Worm (Caenorhabditis elegans) whole organism, young adult: ENCODE results near the gene clec-26.

Experiments
- B0019.2 ChIP-seq: fragments of 200-800 bp; sonication (Bioruptor generic); conservative IDR thresholded peaks from 2 replicates; pipeline ENCODE4 v1.3.6; 2022; ENCODE audit warnings: missing genetic modification reagents, missing genetic modification characterization, missing compliant biosample characterization
- B0261.1 ChIP-seq: sonication (generic microtip); optimal IDR thresholded peaks from 2 replicates; lab custom pipeline; 2016; ENCODE audit warnings: mild to moderate bottlenecking, missing genetic modification characterization, moderate library complexity, missing compliant biosample characterization
- F10E7.11 ChIP-seq: sonication (generic microtip); optimal IDR thresholded peaks from 2 replicates; lab custom pipeline; 2017; ENCODE audit warnings: mild to moderate bottlenecking, missing genetic modification characterization, moderate library complexity, missing compliant biosample characterization
- F57A8.1 ChIP-seq: fragments of 200-800 bp; sonication (Bioruptor generic); optimal IDR thresholded peaks from 2 replicates; lab custom pipeline; 2018; ENCODE audit warnings: mild to moderate bottlenecking, missing genetic modification characterization, moderate library complexity, missing compliant biosample characterization
- Y53F4B.3 ChIP-seq: fragments of 200-800 bp; sonication (Bioruptor generic); IDR thresholded peaks from 2 replicates; pipeline ENCODE4 v1.3.6; 2022; ENCODE audit warnings: missing genetic modification reagents, missing genetic modification characterization, missing compliant biosample characterization
- akir-1 ChIP-seq: fragments of 200-800 bp; sonication (Bioruptor generic); optimal IDR thresholded peaks from 2 replicates; lab custom pipeline; 2018; ENCODE audit warnings: mild to moderate bottlenecking, missing genetic modification characterization, moderate library complexity, missing compliant biosample characterization
- bed-1 ChIP-seq: fragments of 200-800 bp; sonication (Bioruptor generic); IDR thresholded peaks from 2 replicates; pipeline ENCODE4 v1.3.6; 2022; ENCODE audit warnings: missing genetic modification reagents, missing genetic modification characterization, missing compliant biosample characterization
- ccch-3 ChIP-seq: fragments of 200-800 bp; sonication (Bioruptor generic); optimal IDR thresholded peaks from 2 replicates; lab custom pipeline; 2018; ENCODE audit warnings: mild to moderate bottlenecking, missing genetic modification characterization, missing compliant biosample characterization
- cebp-1 ChIP-seq, 2 experiments: fragments of 200-800 bp in 1 of 2; sonication (Bioruptor generic) in 1 of 2; sonication (generic microtip) in 1 of 2; IDR thresholded peaks in 1 of 2; optimal IDR thresholded peaks in 1 of 2; 2 replicates each; pipeline versions ENCODE4 v1.3.6 to Lab custom; 2017 to 2022; ENCODE audit warnings: missing compliant biosample characterization in 2 of 2, missing genetic modification characterization in 2 of 2, mild to moderate bottlenecking in 1 of 2, missing genetic modification reagents in 1 of 2, moderate library complexity in 1 of 2
- ceh-100 ChIP-seq: fragments of 200-800 bp; sonication (Bioruptor generic); IDR thresholded peaks from 2 replicates; pipeline ENCODE4 v1.3.6; 2022; ENCODE audit warnings: missing genetic modification reagents, missing genetic modification characterization, missing compliant biosample characterization
- ceh-58 ChIP-seq: fragments of 200-800 bp; sonication (Bioruptor generic); IDR thresholded peaks from 2 replicates; pipeline ENCODE4 v1.3.6; 2022; ENCODE audit warnings: missing genetic modification characterization, missing compliant biosample characterization
- ceh-91 ChIP-seq: fragments of 200-800 bp; sonication (Bioruptor generic); IDR thresholded peaks from 2 replicates; pipeline ENCODE4 v1.3.6; 2022; ENCODE audit warnings: missing genetic modification reagents, missing genetic modification characterization, missing compliant biosample characterization
- die-1 ChIP-seq: sonication (generic microtip); optimal IDR thresholded peaks from 2 replicates; lab custom pipeline; 2016; ENCODE audit warnings: missing genotype, mild to moderate bottlenecking, missing genetic modification characterization, missing compliant biosample characterization
- efl-1 ChIP-seq: fragments of 150-350 bp; optimal IDR thresholded peaks from 2 replicates; lab custom pipeline; 2014; ENCODE audit warnings: missing biosample characterization, missing genetic modification reagents, missing genetic modification characterization
- hrde-1 ChIP-seq: sonication (generic microtip); optimal IDR thresholded peaks from 2 replicates; lab custom pipeline; 2016; ENCODE audit warnings: missing genetic modification characterization, mild to moderate bottlenecking, missing compliant biosample characterization, moderate library complexity, missing genotype, missing genetic modification reagents, borderline replicate concordance
- hsf-1 ChIP-seq: fragments of 200-800 bp; sonication (Bioruptor generic); IDR thresholded peaks from 2 replicates; pipeline ENCODE4 v1.3.6; 2022; ENCODE audit warnings: missing genetic modification reagents, missing genetic modification characterization, missing compliant biosample characterization
- lin-26 ChIP-seq: fragments of 200-800 bp; sonication (Bioruptor generic); IDR thresholded peaks from 2 replicates; pipeline ENCODE4 v1.3.6; 2022; ENCODE audit warnings: missing genetic modification reagents, missing genetic modification characterization, missing compliant biosample characterization
- madf-3 ChIP-seq: fragments of 200-800 bp; sonication (Bioruptor generic); IDR thresholded peaks from 2 replicates; pipeline ENCODE4 v1.3.6; 2022; ENCODE audit warnings: missing genetic modification reagents, missing genetic modification characterization, missing compliant biosample characterization
- madf-6 ChIP-seq: fragments of 200-800 bp; sonication (Bioruptor generic); IDR thresholded peaks from 2 replicates; pipeline ENCODE4 v1.3.6; 2022; ENCODE audit warnings: missing genetic modification reagents, missing genetic modification characterization, missing compliant biosample characterization
- madf-8 ChIP-seq: fragments of 200-800 bp; sonication (Bioruptor generic); conservative IDR thresholded peaks from 2 replicates; pipeline ENCODE4 v1.3.6; 2022; ENCODE audit warnings: missing genetic modification reagents, missing genetic modification characterization, missing compliant biosample characterization
- mel-28 ChIP-seq: sonication (generic microtip); optimal IDR thresholded peaks from 2 replicates; lab custom pipeline; 2016; ENCODE audit warnings: borderline replicate concordance, mild to moderate bottlenecking, missing genetic modification characterization, missing compliant biosample characterization
- mxl-1 ChIP-seq: sonication (generic microtip); optimal IDR thresholded peaks from 2 replicates; lab custom pipeline; 2016; ENCODE audit warnings: missing genetic modification characterization, missing compliant biosample characterization
- nfya-1 ChIP-seq: sonication (generic microtip); optimal IDR thresholded peaks from 2 replicates; lab custom pipeline; 2017; ENCODE audit warnings: antibody characterized with exemption, missing compliant biosample characterization, missing genetic modification characterization, borderline replicate concordance; ENCODE audit not compliant: insufficient read depth
- nhr-179 ChIP-seq: sonication (generic microtip); optimal IDR thresholded peaks from 2 replicates; lab custom pipeline; 2016; ENCODE audit warnings: mild to moderate bottlenecking, missing genetic modification characterization, missing compliant biosample characterization
- nhr-80 ChIP-seq: sonication (generic microtip); optimal IDR thresholded peaks from 2 replicates; lab custom pipeline; 2016; ENCODE audit warnings: missing genetic modification characterization, missing compliant biosample characterization
- rpc-1 ChIP-seq, 2 experiments: fragments of 150-350 bp in 1 of 2; sonication (generic microtip) in 1 of 2; optimal IDR thresholded peaks; 2 replicates each; lab custom pipeline; 2014 to 2018; ENCODE audit warnings: missing biosample characterization in 1 of 2, missing genetic modification characterization in 1 of 2, missing genetic modification reagents in 1 of 2, missing genotype in 1 of 2
- snpc-4 ChIP-seq, 5 experiments: fragments of 150-350 bp in 1 of 5; sonication (generic microtip) in 4 of 5; optimal IDR thresholded peaks; 2 replicates each; lab custom pipeline; 2014 to 2018; ENCODE audit warnings: missing genetic modification characterization in 5 of 5, missing biosample characterization in 3 of 5, antibody characterized with exemption in 2 of 5, mild to moderate bottlenecking in 2 of 5, missing compliant biosample characterization in 2 of 5, missing genotype in 2 of 5, moderate library complexity in 2 of 5, missing genetic modification reagents in 1 of 5
- somi-1 ChIP-seq: fragments of 200-800 bp; sonication (Bioruptor generic); optimal IDR thresholded peaks from 2 replicates; lab custom pipeline; 2018; ENCODE audit warnings: mild to moderate bottlenecking, missing genetic modification characterization, missing compliant biosample characterization
- unc-62 ChIP-seq: fragments of 150-350 bp; optimal IDR thresholded peaks from 2 replicates; lab custom pipeline; 2014; ENCODE audit warnings: missing biosample characterization, missing genetic modification reagents, missing genetic modification characterization
- zim-3 ChIP-seq: sonication (generic microtip); optimal IDR thresholded peaks from 2 replicates; lab custom pipeline; 2017; ENCODE audit warnings: mild to moderate bottlenecking, missing genetic modification characterization, moderate library complexity, missing compliant biosample characterization
- ztf-22 ChIP-seq: fragments of 200-800 bp; sonication (Bioruptor generic); optimal IDR thresholded peaks from 2 replicates; lab custom pipeline; 2018; ENCODE audit warnings: mild to moderate bottlenecking, missing genetic modification characterization, moderate library complexity, missing compliant biosample characterization
- ztf-26 ChIP-seq: sonication (generic microtip); optimal IDR thresholded peaks from 2 replicates; lab custom pipeline; 2017; ENCODE audit warnings: missing genetic modification characterization, missing compliant biosample characterization

Gene clec-26

DNA sequence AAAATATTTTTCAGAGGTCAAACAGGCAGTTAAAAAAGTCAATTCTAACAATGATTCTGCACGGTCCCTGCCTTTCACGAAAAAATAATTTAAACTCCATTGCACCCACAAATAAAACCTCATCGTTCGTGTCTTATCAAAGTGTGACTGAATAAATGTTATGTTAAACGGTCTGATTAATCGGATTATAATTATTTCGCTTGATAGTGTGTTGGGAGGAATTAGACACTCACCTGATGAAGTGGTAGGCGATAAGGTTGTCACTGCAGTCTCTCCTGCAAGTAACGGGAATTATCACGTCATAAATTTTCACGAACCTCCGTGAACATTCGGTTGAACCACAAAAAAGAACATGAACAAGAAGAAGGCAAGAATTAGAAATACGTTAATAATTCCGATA is 8.1 kb upstream of the clec-26 start:
- peak; percentile 72 for TF ChIP-seq nhr-80 (tag; lab: Kevin White, UChicago)
- no peak for TF ChIP-seq mel-28

- no peak for TF ChIP-seq bed-1 (GFP tag; lab: Robert Waterston, UW)
- no peak for TF ChIP-seq Y53F4B.3 (GFP tag; lab: Robert Waterston, UW)
- no peak for TF ChIP-seq ccch-3 (GFP tag; lab: Kevin White, UChicago)
- no peak for TF ChIP-seq nfya-1 (tag; lab: Kevin White, UChicago)
- no peak for TF ChIP-seq unc-62
- TF ChIP-seq efl-1 (GFP tag; lab: Kevin White, UChicago): no peak
- TF ChIP-seq mxl-1 (tag; lab: Kevin White, UChicago): no peak
- TF ChIP-seq somi-1: no peak
- no peak for TF ChIP-seq B0019.2 (GFP tag; lab: Robert Waterston, UW)
- TF ChIP-seq zim-3: no peak
- TF ChIP-seq ceh-100 (GFP tag; lab: Robert Waterston, UW): no peak
- TF ChIP-seq madf-3 (GFP tag; lab: Robert Waterston, UW): no peak
Measured at ce11 chrV:16840961-16841360, 7.5 kb upstream of the clec-26 start, which contains the start of gene clec-40. Gene clec-40 (minus strand): TSS chrV:16841061.

- no peak for TF ChIP-seq F10E7.11 (tag; lab: Kevin White, UChicago)
- no peak for TF ChIP-seq mxl-1 (tag; lab: Kevin White, UChicago)
- no peak for TF ChIP-seq ceh-58 (GFP tag; lab: Robert Waterston, UW)
- no peak for TF ChIP-seq B0019.2 (GFP tag; lab: Robert Waterston, UW)
- TF ChIP-seq, all 124 proteins: peak for 0
Measured at ce11 chrV:16842941-16843340, 5.5 kb upstream of the clec-26 start, which contains the start of gene clec-25. Gene clec-25 (plus strand): TSS chrV:16843241.

- TF ChIP-seq madf-6 (GFP tag; lab: Robert Waterston, UW) (no peak), snpc-4 (GFP tag; optimal IDR thresholded peaks at IDR 0.05; lab: Kevin White, UChicago) (no peak), snpc-4 (tag; optimal IDR thresholded peaks at IDR 0.05; lab: Kevin White, UChicago) (no peak), die-1 (tag; lab: Kevin White, UChicago) (no peak), hrde-1 (tag; lab: Kevin White, UChicago) (no peak), ceh-58 (GFP tag; lab: Robert Waterston, UW) (no peak), cebp-1 (GFP tag; IDR thresholded peaks at IDR 0.05; lab: Robert Waterston, UW) (no peak), cebp-1 (tag; optimal IDR thresholded peaks at IDR 0.05; lab: Kevin White, UChicago) (no peak), rpc-1 (optimal IDR thresholded peaks at IDR 0.05; lab: Kevin White, UChicago) (no peak), rpc-1 (tag; optimal IDR thresholded peaks at IDR 0.05; lab: Kevin White, UChicago) (no peak), lin-26 (GFP tag; lab: Robert Waterston, UW) (no peak), B0261.1 (tag; lab: Kevin White, UChicago) (no peak), ztf-22 (GFP tag; lab: Kevin White, UChicago) (no peak), akir-1 (no peak)
- TF ChIP-seq, all 124 proteins: peak for 0
Measured at ce11 chrV:16852002-16852401, 3.6 kb downstream of the clec-26 start, which contains the start of gene clec-37. Gene clec-37 (minus strand): TSS chrV:16852102.

- TF ChIP-seq nhr-179 (no peak), ceh-91 (GFP tag; lab: Robert Waterston, UW) (no peak), madf-8 (GFP tag; lab: Robert Waterston, UW) (no peak), hsf-1 (GFP tag; lab: Robert Waterston, UW) (no peak), efl-1 (GFP tag; lab: Kevin White, UChicago) (no peak), ztf-26 (tag; lab: Kevin White, UChicago) (no peak), F10E7.11 (tag; lab: Kevin White, UChicago) (no peak), F57A8.1 (GFP tag; lab: Kevin White, UChicago) (no peak)
Measured at ce11 chrV:16853956-16854683, 5.7 kb downstream of the clec-26 start, which contains the start of the genes clec-35 and clec-27. Gene clec-35 (minus strand): TSS chrV:16854056. Gene clec-27 (plus strand): TSS chrV:16854633.
